Worm (Caenorhabditis elegans): Measurements from ENCODE around the gene nol-56.

The nol-56 gene

DNA sequence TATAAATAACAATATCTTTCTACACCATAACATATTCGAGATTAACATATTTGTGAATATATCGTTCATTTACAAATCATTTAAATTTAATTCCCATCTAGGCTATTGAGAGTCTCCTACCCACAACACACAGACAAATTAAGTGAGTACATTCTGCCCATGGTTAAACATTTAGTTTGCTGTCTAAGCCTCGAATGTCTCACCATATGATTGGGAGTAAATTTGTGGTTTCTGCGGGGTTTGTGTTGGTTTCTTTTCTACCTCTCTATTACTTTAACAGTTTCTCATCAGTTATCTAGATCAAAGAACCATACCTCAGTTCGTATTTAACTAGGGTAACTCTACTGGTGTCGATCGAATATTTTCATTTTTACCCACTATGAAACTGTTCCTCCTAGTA, 45.7 kb upstream of the nol-56 start, which contains the start of gene ugt-2 (continued):
- TF ChIP-seq nhr-48 (tag; optimal IDR thresholded peaks at IDR 0.05) = no peak
- TF ChIP-seq D1046.2 (GFP tag; IDR thresholded peaks at IDR 0.05) = no peak
- no peak for TF ChIP-seq Y75B8A.6 (GFP tag; IDR thresholded peaks at IDR 0.05)
- no peak for TF ChIP-seq dmd-8 (GFP tag; IDR thresholded peaks at IDR 0.05)
- no peak for TF ChIP-seq mxl-3 (GFP tag; optimal IDR thresholded peaks at IDR 0.05)
- peak; percentile 68 for TF ChIP-seq nhr-28 (tag; optimal IDR thresholded peaks at IDR 0.05)
- TF ChIP-seq hmg-1.1 (GFP tag; IDR thresholded peaks at IDR 0.05) = no peak
- no peak for TF ChIP-seq tra-1 (GFP tag; IDR thresholded peaks at IDR 0.05)
- no peak for TF ChIP-seq nhr-6 (tag; optimal IDR thresholded peaks at IDR 0.05)
- TF ChIP-seq daf-16 (GFP tag; optimal IDR thresholded peaks at IDR 0.05) = no peak
- peak; percentile 39 for TF ChIP-seq daf-16 (tag; optimal IDR thresholded peaks at IDR 0.05)
- peak; percentile 33 for TF ChIP-seq nhr-77 (tag; optimal IDR thresholded peaks at IDR 0.05)
- no peak for TF ChIP-seq ceh-44 (GFP tag; IDR thresholded peaks at IDR 0.05)
- TF ChIP-seq T20F7.1 (GFP tag; optimal IDR thresholded peaks at IDR 0.05) = no peak
- no peak for TF ChIP-seq spr-1 (tag; optimal IDR thresholded peaks at IDR 0.05)
- no peak for TF ChIP-seq aly-2 (tag; optimal IDR thresholded peaks at IDR 0.05)

DNA sequence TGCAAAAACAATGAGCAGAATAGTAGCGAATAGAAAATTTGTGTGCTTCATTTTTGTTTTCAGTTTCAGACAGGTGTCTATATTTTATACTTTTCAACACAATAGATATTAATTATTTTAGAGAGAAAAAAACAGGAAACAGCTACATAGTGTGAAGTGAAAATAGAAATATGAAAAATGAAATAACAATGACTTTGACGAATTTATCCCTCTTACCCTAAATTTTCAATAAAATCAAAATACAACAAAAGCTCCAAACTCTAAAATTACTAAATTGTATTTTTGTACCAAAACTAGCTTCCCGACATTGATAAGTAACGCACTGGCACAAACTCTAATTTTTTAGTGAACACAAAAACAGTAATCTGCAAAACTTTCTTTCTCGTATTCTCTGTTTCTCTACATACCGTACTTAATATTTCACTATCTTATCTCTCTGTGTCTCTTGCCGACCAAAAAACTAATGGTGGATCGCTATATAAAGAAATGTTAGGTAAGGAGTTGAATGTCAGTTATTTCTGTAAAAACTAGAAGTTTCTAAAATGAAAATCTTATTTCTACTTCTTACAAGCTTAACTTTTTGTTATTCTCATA, 42.5 kb upstream of the nol-56 start, which contains the start of the genes col-151 and ugt-1:
Gene col-151, minus strand, starts transcription at position 51 of the 594 bp plus-strand sequence.
Gene ugt-1, plus strand, starts transcription at position 491 of the 594 bp plus-strand sequence.
- TF ChIP-seq nhr-48 (tag; optimal IDR thresholded peaks at IDR 0.05) = no peak
- TF ChIP-seq cey-2 (tag; optimal IDR thresholded peaks at IDR 0.05; ENCODE audit: borderline replicate concordance, insufficient read depth) = no peak
- no peak for TF ChIP-seq F10B5.3 (tag; optimal IDR thresholded peaks at IDR 0.05)
- TF ChIP-seq spr-3 (GFP tag; optimal IDR thresholded peaks at IDR 0.05) = no peak
- peak; percentile 34 for TF ChIP-seq dve-1 (tag; optimal IDR thresholded peaks at IDR 0.05; ENCODE audit: insufficient read depth)
- TF ChIP-seq daf-16 (GFP tag; optimal IDR thresholded peaks at IDR 0.05) = no peak
- peak; percentile 41 for TF ChIP-seq daf-16 (tag; optimal IDR thresholded peaks at IDR 0.05)
- TF ChIP-seq nhr-28 (tag; optimal IDR thresholded peaks at IDR 0.05) = peak; percentile 63
- TF ChIP-seq hlh-11 (tag; optimal IDR thresholded peaks at IDR 0.05) = peak; percentile 15
- peak; percentile 67 for TF ChIP-seq pqm-1 (tag; optimal IDR thresholded peaks at IDR 0.05)
- TF ChIP-seq dmd-6 (GFP tag; IDR thresholded peaks at IDR 0.05) = peak; percentile 46

DNA sequence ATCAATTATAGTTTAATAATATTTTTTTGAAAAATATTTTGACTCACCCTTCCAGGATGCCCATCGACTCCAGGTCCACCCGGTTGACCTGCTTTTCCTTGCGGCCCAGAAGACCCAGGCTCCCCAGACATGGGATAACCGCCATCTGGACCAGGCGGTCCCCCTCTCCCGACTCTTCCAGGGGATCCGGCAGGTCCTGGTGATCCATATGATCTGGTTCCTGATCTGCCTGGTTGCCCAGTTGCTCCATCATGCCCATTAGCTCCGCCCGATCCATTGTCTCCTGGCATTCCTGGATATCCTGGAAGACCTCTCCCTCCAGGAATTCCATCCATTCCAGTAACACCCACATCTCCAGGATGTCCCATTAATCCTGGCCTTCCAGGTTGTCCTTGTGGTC, 40.9 kb upstream of the nol-56 start:
- TF ChIP-seq vab-7 (GFP tag; IDR thresholded peaks at IDR 0.05) = no peak
- TF ChIP-seq zip-11 (GFP tag; IDR thresholded peaks at IDR 0.05) = no peak
- TF ChIP-seq ceh-62 (tag; optimal IDR thresholded peaks at IDR 0.05) = no peak
- peak; percentile 87; the same call in 1 of the 2 replicates for TF ChIP-seq set-16 (GFP tag; IDR thresholded peaks at IDR 0.05)
- TF ChIP-seq mxl-2 (GFP tag; conservative IDR thresholded peaks at IDR 0.05) = no peak

DNA sequence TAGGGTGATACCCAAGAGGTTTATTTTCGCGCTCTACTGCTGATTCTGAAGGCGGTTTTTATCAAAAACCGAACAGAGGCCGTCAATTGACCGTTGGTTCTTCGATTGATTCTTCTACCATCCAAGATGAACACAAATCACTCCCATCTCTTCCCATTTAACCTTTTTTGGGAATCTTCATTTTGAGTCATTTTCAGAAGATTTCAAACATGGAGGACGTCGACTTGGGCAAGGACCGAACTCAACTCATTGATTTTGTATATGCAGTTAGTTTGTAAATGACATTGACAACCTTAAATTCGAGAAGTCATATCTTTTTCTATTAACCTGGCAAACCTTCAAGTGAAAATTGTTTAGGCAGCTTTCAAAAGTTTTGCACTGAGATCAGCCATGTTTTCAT, 35.5 kb upstream of the nol-56 start, which contains the start of gene AC3.5:
Gene AC3.5, plus strand, starts transcription at position 210 of the 400 bp plus-strand sequence.
- TF ChIP-seq mxl-3 (GFP tag; optimal IDR thresholded peaks at IDR 0.05) (peak; percentile 12), hif-1 (tag; optimal IDR thresholded peaks at IDR 0.05) (no peak), mdl-1 (tag; optimal IDR thresholded peaks at IDR 0.05) (no peak), unc-62 (GFP tag; optimal IDR thresholded peaks at IDR 0.05 in 1 of 2) (peak in 1 of 2 experiments; percentile 56), unc-62 (tag; optimal IDR thresholded peaks at IDR 0.05) (no peak), nhr-28 (tag; optimal IDR thresholded peaks at IDR 0.05) (peak; percentile 88), tag-97 (GFP tag; IDR thresholded peaks at IDR 0.05) (no peak)

DNA sequence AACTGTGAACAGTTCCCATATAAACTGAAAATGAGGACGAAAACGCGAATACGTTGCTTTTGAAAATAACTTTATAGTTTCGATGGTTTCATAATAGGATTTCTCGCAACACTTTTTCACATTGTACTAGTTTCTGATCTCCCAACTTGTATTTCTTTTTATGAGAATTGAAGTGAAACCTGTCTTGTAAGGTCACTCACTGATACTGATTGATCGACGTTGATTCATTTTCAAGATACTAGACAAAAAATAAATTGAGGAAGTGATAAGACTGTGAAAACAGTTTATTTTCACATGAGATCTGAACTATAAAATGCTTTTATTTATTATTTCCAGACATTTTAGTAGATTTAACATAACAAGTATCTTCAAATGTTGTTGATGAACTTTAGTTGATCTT, 34.6 kb upstream of the nol-56 start:
- TF ChIP-seq nhr-28 (tag; optimal IDR thresholded peaks at IDR 0.05) = peak; percentile 31
- peak in 1 of 2 experiments; percentile 2 for TF ChIP-seq unc-62 (GFP tag; optimal IDR thresholded peaks at IDR 0.05 in 1 of 2)
- no peak for TF ChIP-seq unc-62 (tag; optimal IDR thresholded peaks at IDR 0.05)
- no peak for TF ChIP-seq duxl-1 (tag; optimal IDR thresholded peaks at IDR 0.05; ENCODE audit: poor library complexity)

Measured in whole organism, L4 larva.